Fruit fly (Drosophila melanogaster): Measurements from ENCODE around the gene CG34253.

DNA sequence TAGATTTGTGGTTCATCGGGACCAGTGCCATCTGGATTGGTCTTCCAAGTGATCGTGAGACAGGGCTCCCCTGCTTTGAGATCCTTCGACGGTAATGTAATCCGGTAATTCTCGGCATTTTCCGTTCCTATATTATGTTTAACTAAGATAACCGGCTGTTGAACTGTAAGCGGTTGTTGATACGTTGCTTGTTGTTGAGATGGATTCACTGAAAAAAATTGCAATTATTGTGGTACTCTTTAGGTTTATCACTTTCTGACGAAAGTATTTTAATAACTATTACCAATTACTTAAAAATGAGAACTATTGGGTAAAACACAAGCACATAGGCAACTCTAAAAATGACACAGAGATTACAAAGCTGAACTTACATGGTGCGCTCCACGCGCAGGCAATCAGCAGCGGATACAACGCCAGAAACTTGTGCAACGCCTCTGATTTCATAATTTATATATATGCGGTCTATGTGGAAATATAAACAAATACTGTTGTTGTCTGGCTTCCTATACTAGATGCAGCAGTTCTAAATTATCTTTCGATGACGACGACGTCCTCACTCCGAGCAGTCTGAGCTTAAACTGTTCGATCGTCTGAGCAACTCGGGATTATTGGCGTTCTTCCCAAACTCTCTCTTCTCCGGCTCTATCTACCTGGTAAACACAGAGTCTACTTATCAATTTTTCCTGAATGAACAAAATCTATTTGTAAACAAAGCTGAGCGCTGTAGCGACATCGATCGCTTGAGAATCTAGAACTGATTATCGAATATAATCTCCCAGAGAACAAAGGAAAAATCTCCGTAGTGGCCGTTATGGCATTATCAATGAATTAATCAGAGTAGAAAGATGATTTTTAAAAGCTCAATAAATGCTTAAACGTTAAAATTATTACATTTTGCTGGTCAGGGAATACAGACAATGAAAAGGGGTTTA is at the start of gene CG34253:
- TF ChIP-seq insv (optimal IDR thresholded peaks at IDR 0.05) (no peak), psq (optimal IDR thresholded peaks at IDR 0.05) (no peak), h (optimal IDR thresholded peaks at IDR 0.05) (no peak), ttk (optimal IDR thresholded peaks at IDR 0.05) (no peak), Sin3A (optimal IDR thresholded peaks at IDR 0.05) (no peak)
